Worm (Caenorhabditis elegans): Measurements from ENCODE around the gene F45F2.9.
"Not testable (repeated sequence)": the region's sequence is repeated elsewhere in the genome, so short reads cannot be mapped to it uniquely, and the experiment has no call there.

The F45F2.9 gene

ce11 chrV:8537031-8537430, 23.8 kb upstream of the F45F2.9 start, which contains the start of gene otpl-4:
TSS of gene otpl-4 (plus strand) at chrV:8537331.
- TF ChIP-seq nhr-10 (tag; optimal IDR thresholded peaks at IDR 0.05) (no peak), sma-9 (GFP tag; optimal IDR thresholded peaks at IDR 0.05) (no peak), sma-9 (tag; optimal IDR thresholded peaks at IDR 0.05) (no peak), unc-39 (tag; optimal IDR thresholded peaks at IDR 0.05) (no peak), egl-27 (tag; optimal IDR thresholded peaks at IDR 0.05) (no peak), lin-11 (tag; optimal IDR thresholded peaks at IDR 0.05) (no peak), nhr-25 (tag; optimal IDR thresholded peaks at IDR 0.05) (no peak), fos-1 (tag; optimal IDR thresholded peaks at IDR 0.05) (no peak), ama-1 (optimal IDR thresholded peaks at IDR 0.05) (no peak), peb-1 (tag; optimal IDR thresholded peaks at IDR 0.05) (no peak), nhr-11 (tag; optimal IDR thresholded peaks at IDR 0.05) (no peak), elt-3 (tag; optimal IDR thresholded peaks at IDR 0.05) (no peak), nhr-23 (tag; optimal IDR thresholded peaks at IDR 0.05) (no peak), lin-39 (tag; optimal IDR thresholded peaks at IDR 0.05) (no peak)

DNA sequence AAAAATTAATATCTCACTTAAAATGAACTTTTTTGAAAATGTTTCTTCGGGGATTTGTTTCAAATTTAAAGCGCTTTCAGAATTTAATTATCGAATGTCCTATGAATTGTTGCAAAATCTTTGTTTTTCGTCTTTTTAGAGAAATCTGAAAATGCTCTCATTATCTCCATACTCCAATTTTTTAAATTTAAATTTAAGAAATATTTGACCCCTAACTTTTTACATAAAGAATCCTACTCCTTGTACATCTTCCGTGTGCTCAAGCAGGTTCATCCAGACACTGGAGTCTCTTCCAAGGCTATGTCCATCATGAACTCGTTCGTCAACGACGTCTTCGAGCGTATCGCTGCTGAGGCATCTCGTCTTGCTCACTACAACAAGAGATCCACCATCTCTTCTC, 23.0 kb upstream of the F45F2.9 start, which contains the start of gene his-39:
Gene his-39, plus strand, starts transcription at position 301 of the 400 bp plus-strand sequence.
- no peak for TF ChIP-seq Y55F3AM.14 (GFP tag; optimal IDR thresholded peaks at IDR 0.05)
- no peak for TF ChIP-seq sma-3 (GFP tag; optimal IDR thresholded peaks at IDR 0.05)
- TF ChIP-seq nhr-21 (tag; optimal IDR thresholded peaks at IDR 0.05): no peak
- no peak for TF ChIP-seq ceh-82 (tag; optimal IDR thresholded peaks at IDR 0.05)
- TF ChIP-seq C34F6.9 (tag; optimal IDR thresholded peaks at IDR 0.05): no peak
- TF ChIP-seq sma-9 (GFP tag; optimal IDR thresholded peaks at IDR 0.05): no peak
- TF ChIP-seq sma-9 (tag; optimal IDR thresholded peaks at IDR 0.05): no peak
- no peak for TF ChIP-seq nhr-129 (tag; optimal IDR thresholded peaks at IDR 0.05)
- TF ChIP-seq ZK546.5 (tag; optimal IDR thresholded peaks at IDR 0.05): no peak
- no peak for TF ChIP-seq snpc-4 (tag; optimal IDR thresholded peaks at IDR 0.05)
- no peak for TF ChIP-seq elt-3 (tag; optimal IDR thresholded peaks at IDR 0.05)
- no peak for TF ChIP-seq blmp-1 (tag; optimal IDR thresholded peaks at IDR 0.05; ENCODE audit: insufficient read depth)

DNA sequence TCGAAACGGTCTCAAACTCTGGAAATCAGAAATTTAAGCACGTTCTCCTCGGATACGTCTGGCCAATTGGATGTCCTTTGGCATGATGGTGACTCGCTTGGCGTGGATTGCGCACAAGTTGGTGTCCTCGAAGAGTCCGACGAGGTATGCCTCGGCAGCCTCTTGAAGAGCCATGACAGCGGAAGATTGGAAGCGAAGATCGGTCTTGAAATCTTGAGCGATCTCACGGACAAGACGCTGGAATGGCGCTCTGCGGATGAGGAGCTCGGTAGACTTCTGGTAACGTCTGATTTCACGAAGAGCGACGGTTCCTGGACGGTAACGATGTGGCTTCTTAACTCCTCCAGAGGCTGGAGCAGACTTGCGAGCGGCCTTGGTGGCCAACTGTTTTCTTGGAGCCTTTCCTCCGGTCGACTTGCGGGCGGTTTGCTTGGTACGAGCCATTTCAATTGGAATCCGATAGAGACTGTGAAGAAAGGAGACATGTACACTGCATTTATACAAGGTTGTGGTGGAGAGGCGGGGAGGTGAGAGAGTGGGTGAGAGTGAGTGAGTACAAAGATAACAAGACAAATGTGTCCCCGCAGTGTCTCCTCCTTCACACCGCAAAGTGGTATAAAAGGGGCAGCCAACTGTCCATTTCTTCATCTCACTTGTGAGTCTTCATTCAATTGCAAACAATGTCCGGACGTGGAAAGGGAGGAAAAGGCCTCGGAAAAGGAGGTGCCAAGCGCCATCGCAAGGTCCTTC, 21.4 kb upstream of the F45F2.9 start, which contains the start of the genes his-6 and his-5:
Gene his-6, minus strand, starts transcription at position 444 of the 750 bp plus-strand sequence.
Gene his-5, plus strand, starts transcription at position 681 of the 750 bp plus-strand sequence.
- TF ChIP-seq F13H6.1 (tag; optimal IDR thresholded peaks at IDR 0.05) (peak; percentile 4), ceh-16 (tag; optimal IDR thresholded peaks at IDR 0.05) (peak; percentile 40), sma-9 (GFP tag; optimal IDR thresholded peaks at IDR 0.05) (peak; percentile 26)
- not testable (repeated sequence) for TF ChIP-seq sma-9 (tag; optimal IDR thresholded peaks at IDR 0.05)

DNA sequence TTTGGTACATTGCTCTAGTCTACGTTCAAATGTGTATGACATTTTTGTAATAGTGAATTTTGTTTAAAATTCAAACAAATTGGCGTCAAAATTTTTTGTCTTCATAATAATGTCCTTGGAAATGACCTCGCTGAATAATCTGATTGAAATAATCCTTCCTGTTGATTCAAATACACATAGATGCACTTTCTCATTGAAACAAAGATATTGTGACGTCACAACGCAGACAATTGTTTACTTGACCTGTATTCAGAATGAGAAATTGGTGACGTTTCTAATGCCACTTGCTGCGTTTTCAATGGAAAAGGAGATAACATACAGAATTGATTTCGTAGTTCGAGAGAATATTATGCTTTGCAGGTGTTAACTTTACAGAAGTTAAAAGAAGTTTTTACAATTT, 20.7 kb upstream of the F45F2.9 start:
- TF ChIP-seq Y55F3AM.14 (GFP tag; optimal IDR thresholded peaks at IDR 0.05) (no peak), ceh-16 (tag; optimal IDR thresholded peaks at IDR 0.05) (no peak), unc-55 (GFP tag; optimal IDR thresholded peaks at IDR 0.05) (no peak), C34F6.9 (tag; optimal IDR thresholded peaks at IDR 0.05) (no peak), lin-39 (tag; optimal IDR thresholded peaks at IDR 0.05) (no peak), lsy-2 (tag; optimal IDR thresholded peaks at IDR 0.05) (no peak), gmeb-1 (tag; optimal IDR thresholded peaks at IDR 0.05) (no peak), crh-2 (tag; optimal IDR thresholded peaks at IDR 0.05) (no peak), lin-11 (tag; optimal IDR thresholded peaks at IDR 0.05) (no peak), ztf-4 (tag; optimal IDR thresholded peaks at IDR 0.05) (no peak), F13H6.1 (tag; optimal IDR thresholded peaks at IDR 0.05) (no peak), mbf-1 (tag; optimal IDR thresholded peaks at IDR 0.05) (no peak), nhr-237 (tag; optimal IDR thresholded peaks at IDR 0.05) (no peak), unc-39 (tag; optimal IDR thresholded peaks at IDR 0.05) (no peak), egl-27 (tag; optimal IDR thresholded peaks at IDR 0.05) (no peak), snpc-4 (tag; optimal IDR thresholded peaks at IDR 0.05) (no peak), skn-1 (tag; optimal IDR thresholded peaks at IDR 0.05) (no peak), ZK546.5 (tag; optimal IDR thresholded peaks at IDR 0.05) (no peak), dmd-4 (tag; optimal IDR thresholded peaks at IDR 0.05) (no peak)

DNA sequence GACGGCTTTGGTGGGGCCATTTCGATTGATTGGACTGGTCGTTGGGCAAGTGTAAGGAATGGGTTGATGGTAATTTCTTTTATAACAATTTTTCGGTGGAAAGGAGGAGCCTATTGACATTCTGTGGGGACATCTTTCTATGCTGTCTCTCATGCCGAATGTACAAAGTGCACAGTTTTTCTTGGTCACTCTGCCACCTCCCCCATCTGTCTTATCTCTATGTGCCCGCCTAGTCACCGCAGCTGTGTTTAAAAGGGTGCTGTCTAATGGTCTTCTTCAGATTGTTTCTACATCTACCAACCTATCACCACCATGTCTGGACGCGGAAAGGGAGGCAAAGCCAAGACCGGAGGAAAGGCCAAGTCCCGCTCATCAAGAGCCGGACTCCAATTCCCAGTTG, 19.8 kb upstream of the F45F2.9 start, which contains the start of the genes his-8 and his-7:
Gene his-8, minus strand, starts transcription at position 20 of the 400 bp plus-strand sequence.
Gene his-7, plus strand, starts transcription at position 313 of the 400 bp plus-strand sequence.
- not testable (repeated sequence) for TF ChIP-seq R02D3.7, ztf-11, dmd-4 (tag; optimal IDR thresholded peaks at IDR 0.05)
